Worm (Caenorhabditis elegans) whole organism, late embryonic: Measurements from ENCODE around the gene F22E5.6.

Experiments
- hlh-15 ChIP-seq: sonication (generic microtip); optimal IDR thresholded peaks from 2 replicates; lab custom pipeline; 2016; ENCODE audit warnings: missing genetic modification characterization, missing compliant biosample characterization
- hlh-30 ChIP-seq: sonication (generic microtip); optimal IDR thresholded peaks from 2 replicates; lab custom pipeline; 2017; ENCODE audit warnings: antibody characterized with exemption, missing genetic modification characterization, missing compliant biosample characterization; ENCODE audit not compliant: insufficient read depth
- nhr-11 ChIP-seq: fragments of 150-350 bp; optimal IDR thresholded peaks from 2 replicates; lab custom pipeline; 2014; ENCODE audit warnings: missing biosample characterization, missing genetic modification characterization
- sox-2 ChIP-seq: fragments of 200-800 bp; sonication (Bioruptor generic); IDR thresholded peaks from 2 replicates; pipeline ENCODE4 v1.3.6; 2022; ENCODE audit warnings: missing genetic modification reagents, missing genetic modification characterization, missing compliant biosample characterization
- tbx-2 ChIP-seq: sonication (generic microtip); optimal IDR thresholded peaks from 2 replicates; lab custom pipeline; 2016; ENCODE audit warnings: missing genetic modification characterization, missing compliant biosample characterization

ce11 chrII:2681118-2681517, 31.5 kb downstream of the F22E5.6 start, which contains the start of gene F34D6.1:
- no peak for TF ChIP-seq hlh-30 (tag; lab: Kevin White, UChicago)
- no peak for TF ChIP-seq hlh-15
- TF ChIP-seq sox-2, result no peak
- TF ChIP-seq nhr-11 (tag; lab: Kevin White, UChicago), result no peak
- TF ChIP-seq tbx-2 (tag; lab: Kevin White, UChicago), result no peak
